Worm (Caenorhabditis elegans) whole organism, L2 larva: ENCODE data around the gene ins-16.

Experiments used
- ama-1 ChIP-seq: fragments of 150-350 bp; optimal IDR thresholded peaks from 2 replicates; lab custom pipeline; 2018; ENCODE audit warnings: inconsistent platforms
- lin-39 ChIP-seq: fragments of 150-350 bp; optimal IDR thresholded peaks from 2 replicates; lab custom pipeline; 2014; ENCODE audit warnings: missing biosample characterization, missing genetic modification reagents, missing genetic modification characterization
- lsy-2 ChIP-seq, 2 experiments: fragments of 150-350 bp in 1 of 2; sonication (generic microtip) in 1 of 2; optimal IDR thresholded peaks; 2 replicates each; lab custom pipeline; 2014 to 2017; ENCODE audit warnings: missing biosample characterization in 2 of 2, missing genetic modification characterization in 2 of 2
- nhr-11 ChIP-seq: fragments of 150-350 bp; optimal IDR thresholded peaks from 2 replicates; lab custom pipeline; 2014; ENCODE audit warnings: missing biosample characterization, missing genetic modification characterization
- nhr-12 ChIP-seq: fragments of 150-350 bp; optimal IDR thresholded peaks from 2 replicates; lab custom pipeline; 2014; ENCODE audit warnings: missing biosample characterization, missing genetic modification characterization
- skn-1 ChIP-seq: sonication (generic microtip); optimal IDR thresholded peaks from 2 replicates; lab custom pipeline; 2017; ENCODE audit warnings: missing biosample characterization, missing genetic modification characterization
- unc-39 ChIP-seq: fragments of 150-350 bp; optimal IDR thresholded peaks from 2 replicates; lab custom pipeline; 2014; ENCODE audit warnings: missing biosample characterization, missing genetic modification characterization
- unc-55 ChIP-seq: fragments of 150-350 bp; sonication (generic microtip); optimal IDR thresholded peaks from 3 replicates; lab custom pipeline; 2014; ENCODE audit warnings: missing biosample characterization, missing genetic modification reagents, missing genetic modification characterization
- ztf-11 ChIP-seq: sonication (generic microtip); optimal IDR thresholded peaks from 2 replicates; lab custom pipeline; 2017; ENCODE audit warnings: missing biosample characterization, missing genetic modification characterization

ce11 chrIII:2027517-2027916 is 33.2 kb downstream of the ins-16 start:
- TF ChIP-seq nhr-11 (tag; lab: Kevin White, UChicago): no peak
- TF ChIP-seq skn-1 (tag; lab: Kevin White, UChicago): no peak
- no peak for TF ChIP-seq lin-39
- no peak for TF ChIP-seq unc-55 (GFP tag; lab: Kevin White, UChicago)
- no peak for TF ChIP-seq ama-1 (lab: Kevin White, UChicago)
- peak in 1 of 2 experiments; percentile 15 for TF ChIP-seq lsy-2 (tag; optimal IDR thresholded peaks at IDR 0.05; lab: Kevin White, UChicago)
- TF ChIP-seq unc-39 (tag; lab: Kevin White, UChicago): no peak
- TF ChIP-seq ztf-11 (tag; lab: Kevin White, UChicago): no peak
- TF ChIP-seq nhr-12 (tag; lab: Kevin White, UChicago): no peak
